Worm (Caenorhabditis elegans) whole organism, late embryonic: Measurements from ENCODE around the gene vha-17.

Source experiments
- ama-1 ChIP-seq: fragments of 150-350 bp; optimal IDR thresholded peaks from 2 replicates; lab custom pipeline; 2014
- ceh-2 ChIP-seq: sonication (generic microtip); optimal IDR thresholded peaks from 2 replicates; lab custom pipeline; 2016; ENCODE audit warnings: missing genotype, missing genetic modification characterization, missing compliant biosample characterization
- ceh-30 ChIP-seq: fragments of 150-350 bp; optimal IDR thresholded peaks from 2 replicates; lab custom pipeline; 2014; ENCODE audit warnings: missing biosample characterization, missing genetic modification characterization
- gmeb-2 ChIP-seq: sonication (generic microtip); optimal IDR thresholded peaks from 2 replicates; lab custom pipeline; 2016; ENCODE audit warnings: missing genetic modification characterization, inconsistent platforms, missing compliant biosample characterization
- hlh-15 ChIP-seq: sonication (generic microtip); optimal IDR thresholded peaks from 2 replicates; lab custom pipeline; 2016; ENCODE audit warnings: missing genetic modification characterization, missing compliant biosample characterization
- nhr-11 ChIP-seq: fragments of 150-350 bp; optimal IDR thresholded peaks from 2 replicates; lab custom pipeline; 2014; ENCODE audit warnings: missing biosample characterization, missing genetic modification characterization
- npax-4 ChIP-seq: sonication (generic microtip); optimal IDR thresholded peaks from 2 replicates; lab custom pipeline; 2016; ENCODE audit warnings: missing genetic modification characterization, missing compliant biosample characterization
- odd-2 ChIP-seq: sonication (generic microtip); optimal IDR thresholded peaks from 2 replicates; lab custom pipeline; 2017; ENCODE audit warnings: antibody characterized with exemption, mild to moderate bottlenecking, missing genetic modification characterization, missing compliant biosample characterization
- pros-1 ChIP-seq: fragments of 150-350 bp; optimal IDR thresholded peaks from 2 replicates; lab custom pipeline; 2014; ENCODE audit warnings: missing biosample characterization, missing genetic modification reagents, missing genetic modification characterization
- zip-5 ChIP-seq: sonication (generic microtip); optimal IDR thresholded peaks from 2 replicates; lab custom pipeline; 2016; ENCODE audit warnings: missing genetic modification characterization, missing compliant biosample characterization

Gene vha-17

ce11 chrIV:9367852-9368627 is 46.4 kb downstream of the vha-17 start:
- TF ChIP-seq odd-2 (tag; lab: Kevin White, UChicago) = no peak

- TF ChIP-seq zip-5 (tag; lab: Kevin White, UChicago) (no peak), hlh-15 (tag; lab: Kevin White, UChicago) (no peak), gmeb-2 (no peak), npax-4 (tag; lab: Kevin White, UChicago) (no peak), ama-1 (lab: Kevin White, UChicago) (no peak), ceh-30 (no peak), pros-1 (tag; lab: Kevin White, UChicago) (no peak), ceh-2 (tag; lab: Kevin White, UChicago) (no peak), nhr-11 (tag; lab: Kevin White, UChicago) (no peak)
Measured at ce11 chrIV:9371126-9371525, 49.5 kb downstream of the vha-17 start, which contains the start of gene fbxc-58. fbxc-58 (plus strand) TSS chrIV:9371508.
